Fruit fly (Drosophila melanogaster): Measurements from ENCODE around the gene c12.1.

dm6 chrX:9296518-9296917 is 22.5 kb downstream of the c12.1 start:
- TF ChIP-seq Sin3A (optimal IDR thresholded peaks at IDR 0.05): no peak
- TF ChIP-seq insv (optimal IDR thresholded peaks at IDR 0.05): no peak
- no peak for TF ChIP-seq psq (optimal IDR thresholded peaks at IDR 0.05)
- no peak for TF ChIP-seq Myc (optimal IDR thresholded peaks at IDR 0.05)
- no peak for TF ChIP-seq h (optimal IDR thresholded peaks at IDR 0.05)
- no peak for TF ChIP-seq ttk (optimal IDR thresholded peaks at IDR 0.05)
